Fruit fly (Drosophila melanogaster): Measurements from ENCODE around the gene CapaR.

CapaR gene

dm6 chr3L:21568848-21569372 lies 6.9 kb upstream of the CapaR start, which contains the start of the genes CRIF and SMC5 (continued):
- TF ChIP-seq Bgb (GFP tag; IDR thresholded peaks at IDR 0.05; ENCODE audit: partially characterized antibody) (no peak), Dbx (GFP tag; IDR thresholded peaks at IDR 0.05) (0 out of 3 replicates have a peak, but pooled peaks have one; percentile 45), CG10462 (GFP tag; optimal IDR thresholded peaks at IDR 0.05) (peak; percentile 50), CG3163 (GFP tag; optimal IDR thresholded peaks at IDR 0.05) (peak; percentile 34), Rx (GFP tag; IDR thresholded peaks at IDR 0.05) (no peak), Scr (GFP tag; IDR thresholded peaks at IDR 0.05; ENCODE audit: partially characterized antibody) (peak; percentile 46), CG15269 (tag; optimal IDR thresholded peaks at IDR 0.05) (no peak), bsh (GFP tag; optimal IDR thresholded peaks at IDR 0.05) (peak in 1 of 2 experiments; percentile 54), CG34224 (GFP tag; IDR thresholded peaks at IDR 0.05; ENCODE audit: partially characterized antibody) (no peak), zen (tag; optimal IDR thresholded peaks at IDR 0.05) (peak; percentile 61), CG1603 (tag; optimal IDR thresholded peaks at IDR 0.05) (peak; percentile 13), CG3847 (GFP tag; IDR thresholded peaks at IDR 0.05) (peak; percentile 63), CG14965 (GFP tag; optimal IDR thresholded peaks at IDR 0.05; ENCODE audit: borderline replicate concordance) (no peak), CG8765 (GFP tag; IDR thresholded peaks at IDR 0.05) (no peak), slp2 (GFP tag; optimal IDR thresholded peaks at IDR 0.05) (peak; percentile 68), sna (GFP tag; IDR thresholded peaks at IDR 0.05; ENCODE audit: partially characterized antibody) (no peak), CG15479 (GFP tag; optimal IDR thresholded peaks at IDR 0.05) (no peak), al (GFP tag; IDR thresholded peaks at IDR 0.05) (peak; percentile 32), gt (GFP tag; IDR thresholded peaks at IDR 0.05) (no peak), zfh2 (GFP tag; optimal IDR thresholded peaks at IDR 0.05) (peak; percentile 76), bcd (GFP tag; optimal IDR thresholded peaks at IDR 0.05) (no peak), schlank (tag; optimal IDR thresholded peaks at IDR 0.05) (no peak), tx (GFP tag; optimal IDR thresholded peaks at IDR 0.05) (peak; percentile 66), CG10209 (GFP tag; optimal IDR thresholded peaks at IDR 0.05) (peak; percentile 52), CG17612 (GFP tag; IDR thresholded peaks at IDR 0.05) (no peak), repo (GFP tag; optimal IDR thresholded peaks at IDR 0.05) (peak; percentile 11), CG5180 (GFP tag; optimal IDR thresholded peaks at IDR 0.05) (no peak), Elba2 (GFP tag; optimal IDR thresholded peaks at IDR 0.05) (peak; percentile 39), CG6765 (GFP tag; optimal IDR thresholded peaks at IDR 0.05) (no peak), CG42726 (GFP tag; IDR thresholded peaks at IDR 0.05; ENCODE audit: partially characterized antibody) (no peak), CG43689 (GFP tag; IDR thresholded peaks at IDR 0.05) (no peak), CG2202 (tag; optimal IDR thresholded peaks at IDR 0.05) (no peak), Myb (GFP tag; optimal IDR thresholded peaks at IDR 0.05) (peak; percentile 43), Eip74EF (GFP tag; optimal IDR thresholded peaks at IDR 0.05) (no peak), Sin3A (optimal IDR thresholded peaks at IDR 0.05) (peak; percentile 35), CG12769 (tag; optimal IDR thresholded peaks at IDR 0.05) (no peak), CG17359 (tag; optimal IDR thresholded peaks at IDR 0.05) (peak; percentile 55), esg (GFP tag; conservative IDR thresholded peaks at IDR 0.05) (peak; percentile 48), CG3838 (GFP tag; optimal IDR thresholded peaks at IDR 0.05) (no peak), CG13424 (tag; optimal IDR thresholded peaks at IDR 0.05) (peak; percentile 74), CG13775 (GFP tag; optimal IDR thresholded peaks at IDR 0.05) (peak; percentile 85), tap (tag; optimal IDR thresholded peaks at IDR 0.05) (no peak), dysf (GFP tag; IDR thresholded peaks at IDR 0.05) (peak; percentile 52; the same call in 1 of the 3 replicates), oc (tag; optimal IDR thresholded peaks at IDR 0.05) (no peak), CG13624 (GFP tag; optimal IDR thresholded peaks at IDR 0.05) (peak; percentile 73), unc-4 (GFP tag; IDR thresholded peaks at IDR 0.05; ENCODE audit: partially characterized antibody) (no peak), CG32767 (GFP tag; IDR thresholded peaks at IDR 0.05) (no peak; the same call in 1 of the 2 replicates), pum (GFP tag; optimal IDR thresholded peaks at IDR 0.05) (peak; percentile 50), CG18599 (GFP tag; optimal IDR thresholded peaks at IDR 0.05) (no peak), ems (GFP tag; optimal IDR thresholded peaks at IDR 0.05) (peak; percentile 30)

All from whole organism, embryonic.